Worm (Caenorhabditis elegans) whole organism, young adult: ENCODE results near the gene C52E4.7.
A peak's percentile ranks its signal among the peaks of the same experiment; 100 is the strongest.

Source experiments
- B0336.3 ChIP-seq: fragments of 200-800 bp; sonication (Bioruptor generic); IDR thresholded peaks from 2 replicates; pipeline ENCODE4 v1.3.6; 2022; ENCODE audit warnings: missing genetic modification characterization, missing compliant biosample characterization
- D2030.7 ChIP-seq: fragments of 200-800 bp; sonication (Bioruptor generic); IDR thresholded peaks from 2 replicates; pipeline ENCODE4 v1.3.6; 2022; ENCODE audit warnings: missing genetic modification reagents, missing genetic modification characterization, missing compliant biosample characterization
- F10E7.11 ChIP-seq: sonication (generic microtip); optimal IDR thresholded peaks from 2 replicates; lab custom pipeline; 2017; ENCODE audit warnings: mild to moderate bottlenecking, missing genetic modification characterization, moderate library complexity, missing compliant biosample characterization
- F33H1.4 ChIP-seq: fragments of 200-800 bp; sonication (Bioruptor generic); IDR thresholded peaks from 2 replicates; pipeline ENCODE4 v1.3.6; 2022; ENCODE audit warnings: missing genetic modification reagents, missing genetic modification characterization, missing compliant biosample characterization
- F39B2.1 ChIP-seq: fragments of 200-800 bp; sonication (Bioruptor generic); IDR thresholded peaks from 2 replicates; pipeline ENCODE4 v1.3.6; 2022; ENCODE audit warnings: missing genetic modification reagents, missing genetic modification characterization, missing compliant biosample characterization
- F49E8.2 ChIP-seq: sonication (generic microtip); optimal IDR thresholded peaks from 3 replicates; lab custom pipeline; 2017; ENCODE audit warnings: missing genetic modification characterization, mild to moderate bottlenecking, missing compliant biosample characterization, antibody characterized with exemption, moderate library complexity; ENCODE audit not compliant: insufficient read depth
- Y53F4B.3 ChIP-seq: fragments of 200-800 bp; sonication (Bioruptor generic); IDR thresholded peaks from 2 replicates; pipeline ENCODE4 v1.3.6; 2022; ENCODE audit warnings: missing genetic modification reagents, missing genetic modification characterization, missing compliant biosample characterization
- ama-1 ChIP-seq, 3 experiments: fragments of 150-350 bp in 1 of 3; sonication (generic microtip) in 2 of 3; optimal IDR thresholded peaks; 2 replicates each; lab custom pipeline; 2014 to 2018; ENCODE audit warnings: missing biosample characterization in 2 of 3, missing genetic modification characterization in 2 of 3, missing genetic modification reagents in 2 of 3
- atf-7 ChIP-seq: sonication (generic microtip); optimal IDR thresholded peaks from 2 replicates; lab custom pipeline; 2017; ENCODE audit warnings: mild to moderate bottlenecking, missing genetic modification characterization, missing compliant biosample characterization
- attf-5 ChIP-seq: fragments of 200-800 bp; sonication (Bioruptor generic); optimal IDR thresholded peaks from 2 replicates; lab custom pipeline; 2018; ENCODE audit warnings: mild to moderate bottlenecking, missing genetic modification characterization, missing compliant biosample characterization
- ccch-3 ChIP-seq: fragments of 200-800 bp; sonication (Bioruptor generic); optimal IDR thresholded peaks from 2 replicates; lab custom pipeline; 2018; ENCODE audit warnings: mild to moderate bottlenecking, missing genetic modification characterization, missing compliant biosample characterization
- cebp-1 ChIP-seq, 2 experiments: fragments of 200-800 bp in 1 of 2; sonication (Bioruptor generic) in 1 of 2; sonication (generic microtip) in 1 of 2; IDR thresholded peaks in 1 of 2; optimal IDR thresholded peaks in 1 of 2; 2 replicates each; pipeline versions ENCODE4 v1.3.6 to Lab custom; 2017 to 2022; ENCODE audit warnings: missing compliant biosample characterization in 2 of 2, missing genetic modification characterization in 2 of 2, mild to moderate bottlenecking in 1 of 2, missing genetic modification reagents in 1 of 2, moderate library complexity in 1 of 2
- ceh-100 ChIP-seq: fragments of 200-800 bp; sonication (Bioruptor generic); IDR thresholded peaks from 2 replicates; pipeline ENCODE4 v1.3.6; 2022; ENCODE audit warnings: missing genetic modification reagents, missing genetic modification characterization, missing compliant biosample characterization
- dox-1 ChIP-seq: fragments of 200-800 bp; sonication (Bioruptor generic); IDR thresholded peaks from 2 replicates; pipeline ENCODE4 v1.3.6; 2022; ENCODE audit warnings: missing genetic modification reagents, missing genetic modification characterization, missing compliant biosample characterization
- dpl-1 ChIP-seq: fragments of 150-350 bp; optimal IDR thresholded peaks from 2 replicates; lab custom pipeline; 2014; ENCODE audit warnings: missing biosample characterization, missing genetic modification reagents, missing genetic modification characterization
- efl-1 ChIP-seq: fragments of 150-350 bp; optimal IDR thresholded peaks from 2 replicates; lab custom pipeline; 2014; ENCODE audit warnings: missing biosample characterization, missing genetic modification reagents, missing genetic modification characterization
- ets-4 ChIP-seq: fragments of 200-800 bp; sonication (Bioruptor generic); optimal IDR thresholded peaks from 2 replicates; lab custom pipeline; 2018; ENCODE audit warnings: mild to moderate bottlenecking, missing genetic modification characterization, missing compliant biosample characterization
- gei-17 ChIP-seq: fragments of 200-800 bp; sonication (Bioruptor generic); optimal IDR thresholded peaks from 2 replicates; lab custom pipeline; 2018; ENCODE audit warnings: mild to moderate bottlenecking, missing genetic modification characterization, missing compliant biosample characterization
- hlh-26 ChIP-seq: fragments of 200-800 bp; sonication (Bioruptor generic); conservative IDR thresholded peaks from 2 replicates; pipeline ENCODE4 v1.3.6; 2022; ENCODE audit warnings: missing genetic modification reagents, missing genetic modification characterization, missing compliant biosample characterization
- hmg-1.2 ChIP-seq: fragments of 200-800 bp; sonication (Bioruptor generic); IDR thresholded peaks from 2 replicates; pipeline ENCODE4 v1.3.6; 2022; ENCODE audit warnings: missing genetic modification reagents, missing genetic modification characterization, missing compliant biosample characterization
- let-607 ChIP-seq, 2 experiments: fragments of 200-800 bp in 1 of 2; sonication (Bioruptor generic) in 1 of 2; sonication (generic microtip) in 1 of 2; optimal IDR thresholded peaks; 2 replicates each; lab custom pipeline; 2016 to 2018; ENCODE audit warnings: mild to moderate bottlenecking in 2 of 2, missing compliant biosample characterization in 2 of 2, missing genetic modification characterization in 2 of 2, moderate library complexity in 2 of 2, missing genotype in 1 of 2
- lin-35 ChIP-seq, 3 experiments: fragments of 150-350 bp in 2 of 3; sonication (generic microtip) in 1 of 3; optimal IDR thresholded peaks; 2 replicates each; lab custom pipeline; 2014 to 2018; ENCODE audit warnings: missing biosample characterization in 3 of 3, missing genetic modification characterization in 3 of 3, missing genetic modification reagents in 3 of 3
- lin-40 ChIP-seq: sonication (generic microtip); optimal IDR thresholded peaks from 2 replicates; lab custom pipeline; 2016; ENCODE audit warnings: missing genetic modification characterization, mild to moderate bottlenecking, missing compliant biosample characterization, missing genotype, missing genetic modification reagents
- lin-54 ChIP-seq: fragments of 200-800 bp; sonication (Bioruptor generic); optimal IDR thresholded peaks from 2 replicates; lab custom pipeline; 2018; ENCODE audit warnings: mild to moderate bottlenecking, missing genetic modification characterization, missing compliant biosample characterization
- madf-3 ChIP-seq: fragments of 200-800 bp; sonication (Bioruptor generic); IDR thresholded peaks from 2 replicates; pipeline ENCODE4 v1.3.6; 2022; ENCODE audit warnings: missing genetic modification reagents, missing genetic modification characterization, missing compliant biosample characterization
- madf-8 ChIP-seq: fragments of 200-800 bp; sonication (Bioruptor generic); conservative IDR thresholded peaks from 2 replicates; pipeline ENCODE4 v1.3.6; 2022; ENCODE audit warnings: missing genetic modification reagents, missing genetic modification characterization, missing compliant biosample characterization
- mcd-1 ChIP-seq: fragments of 200-800 bp; sonication (Bioruptor generic); IDR thresholded peaks from 2 replicates; pipeline ENCODE4 v1.3.6; 2022; ENCODE audit warnings: missing genetic modification reagents, missing genetic modification characterization, missing compliant biosample characterization
- nfya-2 ChIP-seq: fragments of 200-800 bp; sonication (Bioruptor generic); IDR thresholded peaks from 2 replicates; pipeline ENCODE4 v1.3.6; 2022; ENCODE audit warnings: missing genetic modification reagents, missing genetic modification characterization, missing compliant biosample characterization
- nhr-179 ChIP-seq: sonication (generic microtip); optimal IDR thresholded peaks from 2 replicates; lab custom pipeline; 2016; ENCODE audit warnings: mild to moderate bottlenecking, missing genetic modification characterization, missing compliant biosample characterization
- nhr-27 ChIP-seq: fragments of 200-800 bp; sonication (Bioruptor generic); optimal IDR thresholded peaks from 2 replicates; lab custom pipeline; 2018; ENCODE audit warnings: mild to moderate bottlenecking, missing genetic modification characterization, moderate library complexity, missing compliant biosample characterization
- nhr-80 ChIP-seq: sonication (generic microtip); optimal IDR thresholded peaks from 2 replicates; lab custom pipeline; 2016; ENCODE audit warnings: missing genetic modification characterization, missing compliant biosample characterization
- pha-4 ChIP-seq: fragments of 150-350 bp; sonication (generic microtip); optimal IDR thresholded peaks from 2 replicates; lab custom pipeline; 2014; ENCODE audit warnings: missing biosample characterization, missing genetic modification reagents, missing genetic modification characterization
- rcor-1 ChIP-seq: fragments of 200-800 bp; sonication (Bioruptor generic); IDR thresholded peaks from 2 replicates; pipeline ENCODE4 v1.3.6; 2022; ENCODE audit warnings: missing genetic modification reagents, missing genetic modification characterization, missing compliant biosample characterization
- rec-8 ChIP-seq, 2 experiments: sonication (generic microtip); optimal IDR thresholded peaks; 2 replicates each; lab custom pipeline; 2016; ENCODE audit warnings: mild to moderate bottlenecking in 2 of 2, missing genetic modification characterization in 2 of 2, missing genetic modification reagents in 2 of 2, missing genotype in 2 of 2, missing biosample characterization in 1 of 2, missing compliant biosample characterization in 1 of 2, moderate library complexity in 1 of 2
- snpc-1.1 ChIP-seq: sonication (generic microtip); optimal IDR thresholded peaks from 2 replicates; lab custom pipeline; 2017; ENCODE audit warnings: missing genetic modification characterization, mild to moderate bottlenecking, missing compliant biosample characterization, antibody characterized with exemption, moderate library complexity, missing genotype, missing genetic modification reagents; ENCODE audit not compliant: insufficient read depth
- snpc-4 ChIP-seq, 5 experiments: fragments of 150-350 bp in 1 of 5; sonication (generic microtip) in 4 of 5; optimal IDR thresholded peaks; 2 replicates each; lab custom pipeline; 2014 to 2018; ENCODE audit warnings: missing genetic modification characterization in 5 of 5, missing biosample characterization in 3 of 5, antibody characterized with exemption in 2 of 5, mild to moderate bottlenecking in 2 of 5, missing compliant biosample characterization in 2 of 5, missing genotype in 2 of 5, moderate library complexity in 2 of 5, missing genetic modification reagents in 1 of 5
- tbp1 ChIP-seq: fragments of 200-800 bp; sonication (Bioruptor generic); optimal IDR thresholded peaks from 2 replicates; lab custom pipeline; 2018; ENCODE audit warnings: mild to moderate bottlenecking, missing genetic modification characterization, missing compliant biosample characterization
- tbx-9 ChIP-seq: sonication (generic microtip); optimal IDR thresholded peaks from 2 replicates; lab custom pipeline; 2016; ENCODE audit warnings: borderline replicate concordance, missing genetic modification characterization, inconsistent platforms, missing compliant biosample characterization
- unc-62 ChIP-seq: fragments of 150-350 bp; optimal IDR thresholded peaks from 2 replicates; lab custom pipeline; 2014; ENCODE audit warnings: missing biosample characterization, missing genetic modification reagents, missing genetic modification characterization
- xnd-1 ChIP-seq: sonication (generic microtip); optimal IDR thresholded peaks from 2 replicates; lab custom pipeline; 2016; ENCODE audit warnings: missing genotype, missing genetic modification reagents, missing genetic modification characterization, missing compliant biosample characterization
- ztf-6 ChIP-seq: fragments of 200-800 bp; sonication (Bioruptor generic); IDR thresholded peaks from 2 replicates; pipeline ENCODE4 v1.3.6; 2022; ENCODE audit warnings: missing genetic modification reagents, missing genetic modification characterization, missing compliant biosample characterization

The C52E4.7 gene

DNA sequence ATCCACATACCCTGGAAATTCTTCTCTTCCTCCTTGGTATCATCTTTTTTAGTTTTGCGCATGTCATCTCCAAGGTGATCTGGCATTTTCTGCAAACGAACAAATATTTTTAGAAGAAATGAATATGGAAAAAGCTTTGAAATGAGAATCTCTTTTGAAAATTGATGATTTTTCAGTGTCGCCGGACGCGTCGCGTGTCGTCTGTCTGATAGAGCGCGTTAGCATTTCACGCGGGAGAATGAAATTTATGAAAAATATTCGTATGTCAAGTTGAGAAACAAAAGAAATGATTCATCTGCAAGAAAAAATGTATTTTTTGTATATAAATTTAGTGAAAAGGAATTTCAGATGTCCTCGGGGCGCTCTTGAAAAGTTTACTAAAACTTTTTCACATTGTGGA, 11.8 kb upstream of the C52E4.7 start, which contains the start of gene rpt-1:
rpt-1 (minus strand) TSS at position 89 of the 400 bp plus-strand sequence.
- peak; percentile 68 for TF ChIP-seq ceh-100 (GFP tag; lab: Robert Waterston, UW)
- 0 out of 2 replicates have a peak, but pooled peaks have one; percentile 10 for TF ChIP-seq D2030.7 (GFP tag; lab: Robert Waterston, UW)
- TF ChIP-seq lin-40 (tag; lab: Kevin White, UChicago), result peak; percentile 16
- no peak for TF ChIP-seq snpc-4 (GFP tag; optimal IDR thresholded peaks at IDR 0.05; lab: Kevin White, UChicago)
- TF ChIP-seq snpc-4 (tag; optimal IDR thresholded peaks at IDR 0.05; lab: Kevin White, UChicago), result peak; percentile 53 to 85 (median 81)
- no peak for TF ChIP-seq tbx-9 (tag; lab: Kevin White, UChicago)
- peak; percentile 50 for TF ChIP-seq snpc-1.1 (tag; lab: Kevin White, UChicago)
- no peak for TF ChIP-seq B0336.3 (GFP tag; lab: Robert Waterston, UW)
- peak; percentile 67 for TF ChIP-seq dpl-1 (GFP tag; lab: Kevin White, UChicago)
- TF ChIP-seq lin-35 (GFP tag; optimal IDR thresholded peaks at IDR 0.05; lab: Kevin White, UChicago), result peak in 1 of 3 experiments; percentile 62
- TF ChIP-seq nhr-80 (tag; lab: Kevin White, UChicago), result peak; percentile 9
- peak; percentile 68 for TF ChIP-seq lin-54
- peak; percentile 68 for TF ChIP-seq efl-1
- TF ChIP-seq madf-8 (GFP tag; lab: Robert Waterston, UW), result 0 out of 2 replicates have a peak, but pooled peaks have one; percentile 10
- 0 out of 2 replicates have a peak, but pooled peaks have one; percentile 19 for TF ChIP-seq F33H1.4 (GFP tag; lab: Robert Waterston, UW)
- TF ChIP-seq madf-3 (GFP tag; lab: Robert Waterston, UW), result peak; percentile 98
- TF ChIP-seq mcd-1, result peak; percentile 81
- TF ChIP-seq attf-5 (GFP tag; lab: Kevin White, UChicago), result peak; percentile 66
- peak; percentile 23 for TF ChIP-seq tbp1 (GFP tag; lab: Kevin White, UChicago)
- TF ChIP-seq ets-4, result no peak
- no peak for TF ChIP-seq cebp-1 (GFP tag; IDR thresholded peaks at IDR 0.05; lab: Robert Waterston, UW)
- peak; percentile 31 for TF ChIP-seq cebp-1 (tag; optimal IDR thresholded peaks at IDR 0.05; lab: Kevin White, UChicago)
- peak; percentile 51 for TF ChIP-seq F49E8.2
- TF ChIP-seq F39B2.1 (GFP tag; lab: Robert Waterston, UW), result no peak
- no peak for TF ChIP-seq hmg-1.2 (GFP tag; lab: Robert Waterston, UW)

- TF ChIP-seq xnd-1 (tag; lab: Kevin White, UChicago), result no peak
- TF ChIP-seq nhr-27, result no peak
- TF ChIP-seq let-607 (tag; optimal IDR thresholded peaks at IDR 0.05; lab: Kevin White, UChicago), result no peak
- TF ChIP-seq Y53F4B.3, result no peak
- TF ChIP-seq rec-8 (tag; optimal IDR thresholded peaks at IDR 0.05; lab: Kevin White, UChicago), result no peak
- TF ChIP-seq unc-62 (GFP tag; lab: Kevin White, UChicago), result no peak
- TF ChIP-seq ama-1 (optimal IDR thresholded peaks at IDR 0.05; lab: Kevin White, UChicago), result no peak
- TF ChIP-seq ama-1 (GFP tag; optimal IDR thresholded peaks at IDR 0.05; lab: Kevin White, UChicago), result no peak
- no peak for TF ChIP-seq pha-4 (tag; lab: Kevin White, UChicago)
- TF ChIP-seq hlh-26 (GFP tag; lab: Robert Waterston, UW), result no peak
- no peak for TF ChIP-seq gei-17 (GFP tag; lab: Kevin White, UChicago)
- no peak for TF ChIP-seq dox-1 (GFP tag; lab: Robert Waterston, UW)
- no peak for TF ChIP-seq atf-7 (tag; lab: Kevin White, UChicago)
- TF ChIP-seq ccch-3, result no peak
- TF ChIP-seq rcor-1 (GFP tag; lab: Robert Waterston, UW), result no peak
- no peak for TF ChIP-seq nhr-179 (tag; lab: Kevin White, UChicago)
- no peak for TF ChIP-seq nfya-2 (GFP tag; lab: Robert Waterston, UW)
- TF ChIP-seq ztf-6 (GFP tag; lab: Robert Waterston, UW), result no peak
- no peak for TF ChIP-seq F33H1.4 (GFP tag; lab: Robert Waterston, UW)
- TF ChIP-seq F10E7.11, result no peak
These were observed 8.7 kb upstream of the C52E4.7 start, which contains the start of gene mans-2 for ce11 chrV:11985384-11985783. Gene mans-2, minus strand, starts transcription at chrV:11985484.
